Fruit fly (Drosophila melanogaster): ENCODE data around the gene CG16953.

- TF ChIP-seq Dll (optimal IDR thresholded peaks at IDR 0.05) (no peak), usp (GFP tag; optimal IDR thresholded peaks at IDR 0.05) (no peak), EcR (GFP tag; optimal IDR thresholded peaks at IDR 0.05) (no peak), pan (optimal IDR thresholded peaks at IDR 0.05) (no peak)
Observed at dm6 chr3R:20557415-20558105, 28.1 kb downstream of the CG16953 start, which contains the start of the genes DPCoAC and CG5180.
